Worm (Caenorhabditis elegans) whole organism, L3 larva: ENCODE results near the gene cth-2.

Experiments
- aly-2 ChIP-seq: fragments of 150-350 bp; optimal IDR thresholded peaks from 2 replicates; lab custom pipeline; 2014; ENCODE audit warnings: missing biosample characterization, missing genetic modification characterization
- ama-1 ChIP-seq: fragments of 150-350 bp; optimal IDR thresholded peaks from 2 replicates; lab custom pipeline; 2018
- ceh-82 ChIP-seq: fragments of 150-350 bp; optimal IDR thresholded peaks from 2 replicates; lab custom pipeline; 2014; ENCODE audit warnings: missing biosample characterization, missing genetic modification characterization
- egl-27 ChIP-seq: sonication (generic microtip); optimal IDR thresholded peaks from 4 replicates; lab custom pipeline; 2017; ENCODE audit warnings: missing biosample characterization, missing genetic modification reagents, missing genetic modification characterization
- elt-3 ChIP-seq, 3 experiments: fragments of 150-350 bp in 1 of 3; sonication (generic microtip) in 2 of 3; optimal IDR thresholded peaks; 2 replicates in 2 of 3; 4 replicates in 1 of 3; lab custom pipeline; 2014 to 2017; ENCODE audit warnings: missing biosample characterization in 3 of 3, missing genetic modification characterization in 3 of 3
- fos-1 ChIP-seq: fragments of 150-350 bp; optimal IDR thresholded peaks from 2 replicates; lab custom pipeline; 2014; ENCODE audit warnings: missing biosample characterization, missing genetic modification characterization
- lin-15B ChIP-seq: fragments of 150-350 bp; optimal IDR thresholded peaks from 2 replicates; lab custom pipeline; 2014; ENCODE audit warnings: missing biosample characterization, missing genetic modification characterization
- nhr-12 ChIP-seq: fragments of 150-350 bp; optimal IDR thresholded peaks from 2 replicates; lab custom pipeline; 2014; ENCODE audit warnings: missing biosample characterization, missing genetic modification characterization
- nhr-43 ChIP-seq: sonication (generic microtip); optimal IDR thresholded peaks from 2 replicates; lab custom pipeline; 2016; ENCODE audit warnings: mild to moderate bottlenecking, missing genetic modification characterization, missing compliant biosample characterization; ENCODE audit not compliant: poor library complexity, severe bottlenecking
- nhr-76 ChIP-seq: fragments of 150-350 bp; sonication (generic microtip); optimal IDR thresholded peaks from 5 replicates; lab custom pipeline; 2014; ENCODE audit warnings: missing biosample characterization, missing genetic modification characterization
- unc-62 ChIP-seq: fragments of 150-350 bp; sonication (generic microtip); optimal IDR thresholded peaks from 4 replicates; lab custom pipeline; 2014; ENCODE audit warnings: missing biosample characterization, missing genetic modification reagents, missing genetic modification characterization

ce11 chrII:7060202-7060601 lies 2.4 kb upstream of the cth-2 start:
- no peak for TF ChIP-seq elt-3 (tag; optimal IDR thresholded peaks at IDR 0.05; lab: Kevin White, UChicago)
- TF ChIP-seq nhr-76 (tag; lab: Kevin White, UChicago), result no peak
- TF ChIP-seq nhr-43 (tag; lab: Kevin White, UChicago), result no peak
- no peak for TF ChIP-seq lin-15B (tag; lab: Kevin White, UChicago)
- no peak for TF ChIP-seq fos-1
- TF ChIP-seq nhr-12 (tag; lab: Kevin White, UChicago), result no peak
- no peak for TF ChIP-seq ceh-82 (tag; lab: Kevin White, UChicago)
- no peak for TF ChIP-seq aly-2 (tag; lab: Kevin White, UChicago)
- no peak for TF ChIP-seq egl-27
- no peak for TF ChIP-seq unc-62 (GFP tag; lab: Kevin White, UChicago)
- no peak for TF ChIP-seq ama-1 (lab: Kevin White, UChicago)
